Fruit fly (Drosophila melanogaster) whole organism, prepupa: ENCODE results near the gene osy.

Source experiments
- CG10631 ChIP-seq: fragments of 200-800 bp; sonication (Bioruptor generic); optimal IDR thresholded peaks from 2 replicates; lab custom pipeline; 2016; ENCODE audit warnings: missing biosample characterization, missing genetic modification characterization
- CG10669 ChIP-seq: fragments of 200-800 bp; sonication (Bioruptor generic); optimal IDR thresholded peaks from 3 replicates; lab custom pipeline; 2018; ENCODE audit warnings: missing biosample characterization, mild to moderate bottlenecking, missing genetic modification characterization, moderate library complexity
- CG11294 ChIP-seq: fragments of 200-800 bp; sonication (Bioruptor generic); IDR thresholded peaks from 2 replicates; pipeline ENCODE4 v1.3.6; 2022; ENCODE audit warnings: missing biosample characterization, missing genetic modification characterization
- CG11762 ChIP-seq: fragments of 200-800 bp; sonication (Bioruptor generic); optimal IDR thresholded peaks from 3 replicates; lab custom pipeline; 2016; ENCODE audit warnings: missing biosample characterization, missing genetic modification characterization; ENCODE audit not compliant: insufficient read depth
- CG11902 ChIP-seq: fragments of 200-800 bp; sonication (Bioruptor generic); optimal IDR thresholded peaks from 3 replicates; lab custom pipeline; 2016; ENCODE audit warnings: missing biosample characterization, missing genetic modification characterization
- CG15336 ChIP-seq: fragments of 200-800 bp; sonication (Bioruptor generic); IDR thresholded peaks from 2 replicates; pipeline ENCODE4 v1.3.6; 2022; ENCODE audit warnings: missing biosample characterization, missing genetic modification characterization
- CG1621 ChIP-seq: fragments of 200-800 bp; sonication (Bioruptor generic); optimal IDR thresholded peaks from 3 replicates; lab custom pipeline; 2018; ENCODE audit warnings: missing biosample characterization, mild to moderate bottlenecking, missing genetic modification characterization
- CG3032 ChIP-seq: fragments of 200-800 bp; optimal IDR thresholded peaks from 2 replicates; lab custom pipeline; 2019; ENCODE audit warnings: missing biosample characterization, mild to moderate bottlenecking, missing genetic modification characterization, moderate library complexity
- CG31627 ChIP-seq: fragments of 200-800 bp; sonication (Bioruptor generic); optimal IDR thresholded peaks from 3 replicates; lab custom pipeline; 2016; ENCODE audit warnings: missing biosample characterization, missing genetic modification characterization
- CG32006 ChIP-seq: fragments of 200-800 bp; sonication (Bioruptor generic); optimal IDR thresholded peaks from 3 replicates; lab custom pipeline; 2017; ENCODE audit warnings: missing biosample characterization, mild to moderate bottlenecking, missing genetic modification characterization
- CG3919 ChIP-seq: fragments of 200-800 bp; sonication (Bioruptor generic); optimal IDR thresholded peaks from 3 replicates; lab custom pipeline; 2016; ENCODE audit warnings: missing biosample characterization, missing genetic modification characterization
- CG4318 ChIP-seq: fragments of 200-800 bp; sonication (Bioruptor generic); optimal IDR thresholded peaks from 3 replicates; lab custom pipeline; 2017; ENCODE audit warnings: missing biosample characterization, mild to moderate bottlenecking, missing genetic modification characterization
- CG6276 ChIP-seq: fragments of 200-800 bp; sonication (Bioruptor generic); optimal IDR thresholded peaks from 2 replicates; lab custom pipeline; 2017; ENCODE audit warnings: missing biosample characterization, mild to moderate bottlenecking, missing genetic modification characterization
- CG6792 ChIP-seq: fragments of 200-800 bp; sonication (Bioruptor generic); optimal IDR thresholded peaks from 3 replicates; lab custom pipeline; 2016; ENCODE audit warnings: missing biosample characterization, missing genetic modification characterization
- CG6808 ChIP-seq: fragments of 200-800 bp; sonication (Bioruptor generic); optimal IDR thresholded peaks from 3 replicates; lab custom pipeline; 2017; ENCODE audit warnings: missing biosample characterization, missing genetic modification characterization, mild to moderate bottlenecking, moderate library complexity, missing genetic modification reagents
- CG6854 ChIP-seq: fragments of 200-800 bp; sonication (Bioruptor generic); optimal IDR thresholded peaks from 2 replicates; lab custom pipeline; 2017; ENCODE audit warnings: missing biosample characterization, mild to moderate bottlenecking, missing genetic modification characterization
- CG7368 ChIP-seq: fragments of 200-800 bp; sonication (Bioruptor generic); optimal IDR thresholded peaks from 3 replicates; lab custom pipeline; 2016; ENCODE audit warnings: missing biosample characterization, missing genetic modification characterization
- CG8119 ChIP-seq: fragments of 200-800 bp; sonication (Bioruptor generic); IDR thresholded peaks from 3 replicates; pipeline ENCODE4 v1.3.6; 2022; ENCODE audit warnings: missing biosample characterization, missing genetic modification characterization
- CG8319 ChIP-seq: fragments of 200-800 bp; sonication (Bioruptor generic); optimal IDR thresholded peaks from 3 replicates; lab custom pipeline; 2016; ENCODE audit warnings: missing biosample characterization, missing genetic modification characterization
- CG8632 ChIP-seq: fragments of 200-800 bp; sonication (Bioruptor generic); optimal IDR thresholded peaks from 3 replicates; lab custom pipeline; 2016; ENCODE audit warnings: missing biosample characterization, missing genetic modification characterization
- CG9139 ChIP-seq: fragments of 200-800 bp; sonication (Bioruptor generic); optimal IDR thresholded peaks from 3 replicates; lab custom pipeline; 2017; ENCODE audit warnings: missing biosample characterization, mild to moderate bottlenecking, missing genetic modification characterization
- Eip75B ChIP-seq: fragments of 200-800 bp; sonication (Bioruptor generic); optimal IDR thresholded peaks from 3 replicates; lab custom pipeline; 2016; ENCODE audit warnings: missing biosample characterization, missing genetic modification characterization
- Eip78C ChIP-seq: fragments of 200-800 bp; sonication (Bioruptor generic); peaks from one replicate; lab custom pipeline; 2016; ENCODE audit warnings: missing biosample characterization, missing genetic modification characterization
- Eip93F ChIP-seq: fragments of 200-800 bp; sonication (Bioruptor generic); optimal IDR thresholded peaks from 2 replicates; lab custom pipeline; 2016; ENCODE audit warnings: missing biosample characterization, mild to moderate bottlenecking, missing genetic modification characterization
- Ets21C ChIP-seq: fragments of 200-800 bp; sonication (Bioruptor generic); optimal IDR thresholded peaks from 3 replicates; lab custom pipeline; 2016; ENCODE audit warnings: missing biosample characterization, missing genetic modification characterization
- Ets96B ChIP-seq: fragments of 200-800 bp; optimal IDR thresholded peaks from 2 replicates; lab custom pipeline; 2019; ENCODE audit warnings: missing biosample characterization, mild to moderate bottlenecking, missing genetic modification characterization, moderate library complexity
- Hr38 ChIP-seq: sonication (Bioruptor generic); optimal IDR thresholded peaks from 2 replicates; lab custom pipeline; 2016; ENCODE audit warnings: missing biosample characterization, missing genetic modification characterization
- Hr4 ChIP-seq: fragments of 200-800 bp; sonication (Bioruptor generic); optimal IDR thresholded peaks from 3 replicates; lab custom pipeline; 2016; ENCODE audit warnings: missing biosample characterization, missing genetic modification characterization
- Lpt ChIP-seq: fragments of 200-800 bp; sonication (Bioruptor generic); optimal IDR thresholded peaks from 3 replicates; lab custom pipeline; 2016; ENCODE audit warnings: missing biosample characterization, missing genetic modification characterization
- Met ChIP-seq: fragments of 200-800 bp; sonication (Bioruptor generic); optimal IDR thresholded peaks from 3 replicates; lab custom pipeline; 2016; ENCODE audit warnings: missing biosample characterization, missing genetic modification characterization
- OdsH ChIP-seq: fragments of 200-800 bp; sonication (Bioruptor generic); optimal IDR thresholded peaks from 3 replicates; lab custom pipeline; 2016; ENCODE audit warnings: missing biosample characterization, missing genetic modification characterization
- Smox ChIP-seq: fragments of 200-800 bp; sonication (Bioruptor generic); optimal IDR thresholded peaks from 3 replicates; lab custom pipeline; 2016; ENCODE audit warnings: missing biosample characterization, missing genetic modification characterization
- Sox102F ChIP-seq: fragments of 200-800 bp; sonication (Bioruptor generic); optimal IDR thresholded peaks from 2 replicates; lab custom pipeline; 2016; ENCODE audit warnings: missing biosample characterization, mild to moderate bottlenecking, missing genetic modification characterization
- Sox14 ChIP-seq: fragments of 200-800 bp; sonication (Bioruptor generic); optimal IDR thresholded peaks from 3 replicates; lab custom pipeline; 2016; ENCODE audit warnings: missing biosample characterization, missing genetic modification characterization
- Sox15 ChIP-seq: fragments of 200-800 bp; sonication (Bioruptor generic); optimal IDR thresholded peaks from 3 replicates; lab custom pipeline; 2016; ENCODE audit warnings: missing biosample characterization, missing genetic modification characterization
- achi ChIP-seq: fragments of 200-800 bp; sonication (Bioruptor generic); optimal IDR thresholded peaks from 3 replicates; lab custom pipeline; 2016; ENCODE audit warnings: missing biosample characterization, missing genetic modification characterization
- acj6 ChIP-seq: fragments of 200-800 bp; sonication (Bioruptor generic); optimal IDR thresholded peaks from 3 replicates; lab custom pipeline; 2016; ENCODE audit warnings: missing biosample characterization, missing genetic modification characterization
- cyc ChIP-seq: fragments of 200-800 bp; sonication (Bioruptor generic); optimal IDR thresholded peaks from 3 replicates; lab custom pipeline; 2016; ENCODE audit warnings: missing biosample characterization, missing genetic modification characterization
- dsx ChIP-seq: fragments of 200-800 bp; optimal IDR thresholded peaks from 3 replicates; lab custom pipeline; 2019; ENCODE audit warnings: missing biosample characterization, mild to moderate bottlenecking, missing genetic modification characterization, moderate library complexity; ENCODE audit not compliant: poor library complexity, severe bottlenecking
- eg ChIP-seq: fragments of 200-800 bp; sonication (Bioruptor generic); IDR thresholded peaks from 3 replicates; pipeline ENCODE4 v1.3.6; 2022; ENCODE audit warnings: missing biosample characterization, missing genetic modification characterization
- esn ChIP-seq: fragments of 200-800 bp; sonication (Bioruptor generic); optimal IDR thresholded peaks from 2 replicates; lab custom pipeline; 2016; ENCODE audit warnings: missing biosample characterization, mild to moderate bottlenecking, missing genetic modification characterization, moderate library complexity
- fd85E ChIP-seq: fragments of 200-800 bp; sonication (Bioruptor generic); optimal IDR thresholded peaks from 3 replicates; lab custom pipeline; 2016; ENCODE audit warnings: missing biosample characterization, missing genetic modification characterization
- fkh ChIP-seq: fragments of 200-800 bp; sonication (Bioruptor generic); optimal IDR thresholded peaks from 3 replicates; lab custom pipeline; 2017; ENCODE audit warnings: missing biosample characterization, mild to moderate bottlenecking, missing genetic modification characterization, moderate library complexity
- lz ChIP-seq: fragments of 200-800 bp; sonication (Bioruptor generic); optimal IDR thresholded peaks from 3 replicates; lab custom pipeline; 2016; ENCODE audit warnings: missing biosample characterization, missing genetic modification characterization
- net ChIP-seq: fragments of 200-800 bp; sonication (Bioruptor generic); optimal IDR thresholded peaks from 3 replicates; lab custom pipeline; 2016; ENCODE audit warnings: missing biosample characterization, missing genetic modification characterization
- salr ChIP-seq, 2 experiments: fragments of 200-800 bp; sonication (Bioruptor generic); optimal IDR thresholded peaks; 3 replicates each; lab custom pipeline; 2016 to 2018; ENCODE audit warnings: missing biosample characterization in 2 of 2, missing genetic modification characterization in 2 of 2, mild to moderate bottlenecking in 1 of 2
- spab ChIP-seq: fragments of 200-800 bp; sonication (Bioruptor generic); optimal IDR thresholded peaks from 2 replicates; lab custom pipeline; 2017; ENCODE audit warnings: missing biosample characterization, mild to moderate bottlenecking, missing genetic modification characterization, missing genetic modification reagents
- svp ChIP-seq: fragments of 200-800 bp; sonication (Bioruptor generic); peaks from one replicate; lab custom pipeline; 2016; ENCODE audit warnings: missing biosample characterization, missing genetic modification characterization
- topi ChIP-seq: fragments of 200-800 bp; sonication (Bioruptor generic); optimal IDR thresholded peaks from 3 replicates; lab custom pipeline; 2016; ENCODE audit warnings: missing biosample characterization, missing genetic modification characterization
- vri ChIP-seq: fragments of 200-800 bp; sonication (Bioruptor generic); optimal IDR thresholded peaks from 3 replicates; lab custom pipeline; 2016; ENCODE audit warnings: missing biosample characterization, mild to moderate bottlenecking, missing genetic modification characterization

osy gene

DNA sequence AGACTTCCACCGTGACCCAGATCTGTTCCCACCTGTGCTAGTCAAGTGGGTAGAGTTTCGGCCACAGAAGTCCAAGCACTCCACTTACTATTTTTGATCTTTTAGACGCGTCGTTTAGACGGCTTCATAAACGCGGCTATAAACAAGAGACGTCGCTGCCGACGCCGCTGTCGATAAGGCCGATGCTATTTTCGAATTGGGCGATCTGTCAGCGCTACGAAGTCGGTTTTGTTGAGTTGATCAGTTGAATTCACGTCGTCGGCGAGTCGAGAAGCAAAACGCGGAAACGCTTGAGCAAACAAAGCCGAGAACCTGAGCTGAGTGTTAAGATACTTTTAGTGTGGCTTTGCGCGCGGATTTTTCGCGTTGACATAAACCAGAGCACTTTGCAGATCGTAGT lies at the start of gene osy:
Gene osy, plus strand, starts transcription at position 240 of the 400 bp plus-strand sequence.
- TF ChIP-seq CG11762 (GFP tag; lab: Kevin White, UChicago) (no peak), fkh (GFP tag; lab: Kevin White, UChicago) (peak; percentile 43), CG31627 (GFP tag; lab: Kevin White, UChicago) (no peak)

- TF ChIP-seq CG4318 (GFP tag; lab: Kevin White, UChicago): no peak
- TF ChIP-seq CG6808: peak; percentile 25
- TF ChIP-seq lz (GFP tag; lab: Kevin White, UChicago): peak; percentile 22
- peak; percentile 51 for TF ChIP-seq CG3919
- TF ChIP-seq fd85E (GFP tag; lab: Kevin White, UChicago): no peak
- no peak for TF ChIP-seq Sox102F (GFP tag; lab: Kevin White, UChicago)
- no peak for TF ChIP-seq CG11902 (GFP tag; lab: Kevin White, UChicago)
- peak; percentile 18 for TF ChIP-seq OdsH (GFP tag; lab: Kevin White, UChicago)
- no peak for TF ChIP-seq Hr4 (GFP tag; lab: Kevin White, UChicago)
- TF ChIP-seq vri (GFP tag; lab: Kevin White, UChicago): no peak
- TF ChIP-seq CG6792: peak; percentile 17
- peak; percentile 8 for TF ChIP-seq Sox14 (GFP tag; lab: Kevin White, UChicago)
- no peak for TF ChIP-seq Met (GFP tag; lab: Kevin White, UChicago)
- TF ChIP-seq CG8632: no peak
- TF ChIP-seq Smox (GFP tag; lab: Kevin White, UChicago): peak; percentile 11
- TF ChIP-seq cyc (GFP tag; lab: Kevin White, UChicago): peak; percentile 7
- peak; percentile 25 for TF ChIP-seq CG10631 (GFP tag; lab: Kevin White, UChicago)
- peak; percentile 11 for TF ChIP-seq CG31627 (GFP tag; lab: Kevin White, UChicago)
- TF ChIP-seq Hr38 (GFP tag; lab: Kevin White, UChicago): no peak
- no peak for TF ChIP-seq Lpt (GFP tag; lab: Kevin White, UChicago)
- no peak for TF ChIP-seq CG6276 (GFP tag; lab: Kevin White, UChicago)
- TF ChIP-seq svp (GFP tag; lab: Kevin White, UChicago): no peak
- peak; percentile 57 for TF ChIP-seq Eip78C (GFP tag; lab: Kevin White, UChicago)
- peak; percentile 18 for TF ChIP-seq CG32006 (GFP tag; lab: Kevin White, UChicago)
- peak; percentile 23 for TF ChIP-seq achi (GFP tag; lab: Kevin White, UChicago)
- peak; percentile 35 for TF ChIP-seq acj6 (GFP tag; lab: Kevin White, UChicago)
- no peak for TF ChIP-seq CG8119 (GFP tag; lab: Robert Waterston, UW)
- no peak for TF ChIP-seq CG3032 (tag; lab: Kevin White, UChicago)
- no peak for TF ChIP-seq CG11294 (GFP tag; lab: Robert Waterston, UW)
- TF ChIP-seq esn: no peak
- TF ChIP-seq dsx (GFP tag; lab: Kevin White, UChicago): no peak
- no peak for TF ChIP-seq CG15336 (GFP tag; lab: Robert Waterston, UW)
- peak; percentile 56 for TF ChIP-seq CG10669
- TF ChIP-seq Eip93F (GFP tag; lab: Kevin White, UChicago): no peak
- TF ChIP-seq CG11762 (GFP tag; lab: Kevin White, UChicago): no peak
- TF ChIP-seq CG1621 (tag; lab: Kevin White, UChicago): no peak
- no peak for TF ChIP-seq CG7368 (GFP tag; lab: Kevin White, UChicago)
- peak; percentile 1 for TF ChIP-seq topi
- no peak for TF ChIP-seq CG8319
- no peak for TF ChIP-seq fkh (GFP tag; lab: Kevin White, UChicago)
- peak; percentile 54 for TF ChIP-seq Ets96B (tag; lab: Kevin White, UChicago)
- TF ChIP-seq spab (GFP tag; lab: Kevin White, UChicago): peak; percentile 39
- peak; percentile 19 for TF ChIP-seq Eip75B
- no peak for TF ChIP-seq eg (GFP tag; lab: Robert Waterston, UW)
- no peak for TF ChIP-seq net (GFP tag; lab: Kevin White, UChicago)
- TF ChIP-seq CG6854: no peak
- TF ChIP-seq Ets21C (GFP tag; lab: Kevin White, UChicago): no peak
- TF ChIP-seq Sox15 (GFP tag; lab: Kevin White, UChicago): no peak
- TF ChIP-seq CG9139: no peak
- TF ChIP-seq salr (GFP tag; optimal IDR thresholded peaks at IDR 0.05; lab: Kevin White, UChicago): no peak
Observed at dm6 chr3R:26280403-26280802, 37.8 kb upstream of the osy start.
